Worm (Caenorhabditis elegans) whole organism, early embryonic: Measurements from ENCODE around the gene sams-4.

Experiments
- B0310.2 ChIP-seq: sonication (generic microtip); optimal IDR thresholded peaks from 2 replicates; lab custom pipeline; 2016; ENCODE audit warnings: mild to moderate bottlenecking, missing genetic modification characterization, missing compliant biosample characterization
- F13C5.2 ChIP-seq: sonication (generic microtip); optimal IDR thresholded peaks from 2 replicates; lab custom pipeline; 2017; ENCODE audit warnings: mild to moderate bottlenecking, missing genetic modification characterization, inconsistent platforms, missing compliant biosample characterization
- aly-1 ChIP-seq: sonication (generic microtip); optimal IDR thresholded peaks from 2 replicates; lab custom pipeline; 2016; ENCODE audit warnings: missing genetic modification characterization, missing compliant biosample characterization
- ama-1 ChIP-seq: fragments of 150-350 bp; optimal IDR thresholded peaks from 2 replicates; lab custom pipeline; 2014
- ceh-13 ChIP-seq: fragments of 200-800 bp; sonication (Bioruptor generic); optimal IDR thresholded peaks from 2 replicates; lab custom pipeline; 2018; ENCODE audit warnings: mild to moderate bottlenecking, missing genetic modification characterization, missing compliant biosample characterization
- ceh-36 ChIP-seq: sonication (generic microtip); optimal IDR thresholded peaks from 2 replicates; lab custom pipeline; 2016; ENCODE audit warnings: missing genetic modification characterization, inconsistent platforms, missing compliant biosample characterization
- ets-7 ChIP-seq: sonication (generic microtip); optimal IDR thresholded peaks from 2 replicates; lab custom pipeline; 2016; ENCODE audit warnings: missing genotype, missing genetic modification characterization, missing compliant biosample characterization
- flt-1 ChIP-seq: fragments of 200-800 bp; sonication (Bioruptor generic); IDR thresholded peaks from 2 replicates; pipeline ENCODE4 v1.3.6; 2022; ENCODE audit warnings: missing genetic modification characterization, missing compliant biosample characterization
- hmbx-1 ChIP-seq: sonication (generic microtip); optimal IDR thresholded peaks from 2 replicates; lab custom pipeline; 2016; ENCODE audit warnings: mild to moderate bottlenecking, missing genetic modification characterization, missing compliant biosample characterization
- hmg-4 ChIP-seq: fragments of 200-800 bp; sonication (Bioruptor generic); optimal IDR thresholded peaks from 2 replicates; lab custom pipeline; 2018; ENCODE audit warnings: mild to moderate bottlenecking, missing genetic modification characterization, missing compliant biosample characterization
- hnd-1 ChIP-seq: sonication (generic microtip); optimal IDR thresholded peaks from 2 replicates; lab custom pipeline; 2016; ENCODE audit warnings: missing genetic modification characterization, missing compliant biosample characterization
- pes-1 ChIP-seq: fragments of 200-800 bp; sonication (Bioruptor generic); IDR thresholded peaks from 2 replicates; pipeline ENCODE4 v1.3.6; 2022; ENCODE audit warnings: missing genetic modification reagents, missing genetic modification characterization, missing compliant biosample characterization
- scrt-1 ChIP-seq: fragments of 200-800 bp; sonication (Bioruptor generic); IDR thresholded peaks from 2 replicates; pipeline ENCODE4 v1.3.6; 2022; ENCODE audit warnings: missing genetic modification characterization, missing compliant biosample characterization
- sea-1 ChIP-seq: fragments of 200-800 bp; sonication (Bioruptor generic); conservative IDR thresholded peaks from 2 replicates; pipeline ENCODE4 v1.3.6; 2022; ENCODE audit warnings: missing genetic modification characterization, missing compliant biosample characterization
- tbx-11 ChIP-seq: fragments of 200-800 bp; sonication (Bioruptor generic); IDR thresholded peaks from 2 replicates; pipeline ENCODE4 v1.3.6; 2022; ENCODE audit warnings: missing genetic modification characterization, missing compliant biosample characterization
- tbx-37 ChIP-seq: fragments of 200-800 bp; sonication (Bioruptor generic); conservative IDR thresholded peaks from 2 replicates; pipeline ENCODE4 v1.3.6; 2022; ENCODE audit warnings: missing genetic modification reagents, missing genetic modification characterization, missing compliant biosample characterization
- tra-4 ChIP-seq: sonication (generic microtip); optimal IDR thresholded peaks from 2 replicates; lab custom pipeline; 2017; ENCODE audit warnings: missing genetic modification characterization, missing compliant biosample characterization

Gene sams-4

ce11 chrIV:5877246-5877645, 31.1 kb upstream of the sams-4 start, which contains the start of gene srv-21:
srv-21 (minus strand) TSS chrIV:5877346.
- TF ChIP-seq tbx-37 (GFP tag; lab: Robert Waterston, UW) (no peak), tbx-11 (GFP tag; lab: Robert Waterston, UW) (no peak), flt-1 (GFP tag; lab: Robert Waterston, UW) (no peak), ceh-36 (tag; lab: Kevin White, UChicago) (no peak), sea-1 (GFP tag; lab: Robert Waterston, UW) (no peak)

- no peak for TF ChIP-seq ama-1 (lab: Kevin White, UChicago)
Measured at ce11 chrIV:5873825-5874224, 27.7 kb upstream of the sams-4 start, which contains the start of gene srv-19. srv-19 (minus strand) TSS chrIV:5873925.

- TF ChIP-seq hmg-4 (no peak), tra-4 (no peak), ceh-13 (GFP tag; lab: Kevin White, UChicago) (no peak), hnd-1 (tag; lab: Kevin White, UChicago) (no peak), sea-1 (GFP tag; lab: Robert Waterston, UW) (no peak), tbx-11 (GFP tag; lab: Robert Waterston, UW) (no peak), flt-1 (GFP tag; lab: Robert Waterston, UW) (no peak), hmbx-1 (tag; lab: Kevin White, UChicago) (no peak), pes-1 (no peak), aly-1 (tag; lab: Kevin White, UChicago) (no peak), ceh-36 (tag; lab: Kevin White, UChicago) (no peak), F13C5.2 (no peak), ama-1 (lab: Kevin White, UChicago) (no peak), B0310.2 (tag; lab: Kevin White, UChicago) (no peak), scrt-1 (GFP tag; lab: Robert Waterston, UW) (no peak), ets-7 (tag; lab: Kevin White, UChicago) (no peak), tbx-37 (GFP tag; lab: Robert Waterston, UW) (no peak)
Measured at ce11 chrIV:5870072-5870471, 23.9 kb upstream of the sams-4 start, which contains the start of gene srv-17. srv-17 (minus strand) TSS chrIV:5870172.

- TF ChIP-seq aly-1 (tag; lab: Kevin White, UChicago) (no peak), tbx-37 (GFP tag; lab: Robert Waterston, UW) (no peak)
Measured at ce11 chrIV:5869354-5869753, 23.2 kb upstream of the sams-4 start.

ce11 chrIV:5867189-5867588, 21.0 kb upstream of the sams-4 start, which contains the start of gene C06E7.88:
C06E7.88 (minus strand) TSS chrIV:5867289.
- TF ChIP-seq aly-1 (tag; lab: Kevin White, UChicago), result no peak
- TF ChIP-seq hmg-4, result no peak

ce11 chrIV:5865818-5866217, 19.6 kb upstream of the sams-4 start, which contains the start of gene spe-27:
spe-27 (minus strand) TSS chrIV:5865918.
- TF ChIP-seq tbx-11 (GFP tag; lab: Robert Waterston, UW), result no peak
- TF ChIP-seq F13C5.2, result no peak
- TF ChIP-seq ceh-13 (GFP tag; lab: Kevin White, UChicago), result no peak
- TF ChIP-seq ceh-36 (tag; lab: Kevin White, UChicago), result no peak
- no peak for TF ChIP-seq ets-7 (tag; lab: Kevin White, UChicago)
- no peak for TF ChIP-seq pes-1
- no peak for TF ChIP-seq aly-1 (tag; lab: Kevin White, UChicago)
- TF ChIP-seq sea-1 (GFP tag; lab: Robert Waterston, UW), result no peak
- TF ChIP-seq B0310.2 (tag; lab: Kevin White, UChicago), result no peak
- no peak for TF ChIP-seq flt-1 (GFP tag; lab: Robert Waterston, UW)
- TF ChIP-seq tbx-37 (GFP tag; lab: Robert Waterston, UW), result no peak
- TF ChIP-seq ama-1 (lab: Kevin White, UChicago), result no peak
- TF ChIP-seq tra-4, result no peak
- no peak for TF ChIP-seq hmbx-1 (tag; lab: Kevin White, UChicago)
- TF ChIP-seq hnd-1 (tag; lab: Kevin White, UChicago), result no peak
- no peak for TF ChIP-seq scrt-1 (GFP tag; lab: Robert Waterston, UW)

- TF ChIP-seq scrt-1 (GFP tag; lab: Robert Waterston, UW), result 0 out of 2 replicates have a peak, but pooled peaks have one; percentile 33
- TF ChIP-seq tbx-11 (GFP tag; lab: Robert Waterston, UW), result no peak
- TF ChIP-seq hnd-1 (tag; lab: Kevin White, UChicago), result no peak
- peak; percentile 41 for TF ChIP-seq B0310.2 (tag; lab: Kevin White, UChicago)
Measured at ce11 chrIV:5860762-5861161, 14.6 kb upstream of the sams-4 start.

- TF ChIP-seq aly-1 (tag; lab: Kevin White, UChicago) (no peak), tra-4 (no peak), sea-1 (GFP tag; lab: Robert Waterston, UW) (no peak), tbx-11 (GFP tag; lab: Robert Waterston, UW) (no peak), ceh-13 (GFP tag; lab: Kevin White, UChicago) (no peak), scrt-1 (GFP tag; lab: Robert Waterston, UW) (no peak)
Measured at ce11 chrIV:5859876-5860275, 13.7 kb upstream of the sams-4 start, which contains the start of gene C06E7.4. C06E7.4 (minus strand) TSS chrIV:5859976.

- TF ChIP-seq ceh-13 (GFP tag; lab: Kevin White, UChicago) (no peak), ama-1 (lab: Kevin White, UChicago) (no peak), tbx-37 (GFP tag; lab: Robert Waterston, UW) (no peak), hnd-1 (tag; lab: Kevin White, UChicago) (no peak), hmbx-1 (tag; lab: Kevin White, UChicago) (no peak), pes-1 (no peak), sea-1 (GFP tag; lab: Robert Waterston, UW) (no peak), ceh-36 (tag; lab: Kevin White, UChicago) (no peak), ets-7 (tag; lab: Kevin White, UChicago) (no peak), tbx-11 (GFP tag; lab: Robert Waterston, UW) (no peak), B0310.2 (tag; lab: Kevin White, UChicago) (no peak), scrt-1 (GFP tag; lab: Robert Waterston, UW) (no peak), aly-1 (tag; lab: Kevin White, UChicago) (no peak), hmg-4 (no peak), tra-4 (no peak), F13C5.2 (no peak), flt-1 (GFP tag; lab: Robert Waterston, UW) (no peak)
Measured at ce11 chrIV:5858212-5858611, 12.0 kb upstream of the sams-4 start.
